Fruit fly (Drosophila melanogaster) whole organism, embryonic: ENCODE data around the gene CG17221.

Experiments
- Aef1 ChIP-seq: fragments of 200-800 bp; sonication (Bioruptor generic); IDR thresholded peaks from 3 replicates; pipeline ENCODE4 v1.3.6; 2022; ENCODE audit warnings: missing biosample characterization, missing genetic modification characterization
- Atf6 ChIP-seq: fragments of 200-800 bp; sonication (Bioruptor generic); IDR thresholded peaks from 2 replicates; pipeline ENCODE4 v1.3.6; 2022; ENCODE audit warnings: missing biosample characterization, missing genetic modification characterization
- Bgb ChIP-seq: fragments of 200-800 bp; sonication (Bioruptor generic); IDR thresholded peaks from 2 replicates; pipeline ENCODE4 v1.3.6; 2022; ENCODE audit warnings: missing biosample characterization, missing genetic modification characterization; ENCODE audit not compliant: partially characterized antibody
- C15 ChIP-seq: fragments of 200-800 bp; sonication (Bioruptor generic); IDR thresholded peaks from 3 replicates; pipeline ENCODE4 v1.3.6; 2022; ENCODE audit warnings: missing biosample characterization, missing genetic modification characterization
- CG10209 ChIP-seq: fragments of 200-800 bp; sonication (Bioruptor generic); optimal IDR thresholded peaks from 3 replicates; lab custom pipeline; 2017; ENCODE audit warnings: missing biosample characterization, mild to moderate bottlenecking, missing genetic modification characterization, missing genetic modification reagents
- CG12071 ChIP-seq: fragments of 200-800 bp; sonication (Bioruptor generic); optimal IDR thresholded peaks from 3 replicates; lab custom pipeline; 2018; ENCODE audit warnings: missing biosample characterization, mild to moderate bottlenecking, missing genetic modification characterization
- CG14050 ChIP-seq: fragments of 200-800 bp; sonication (Bioruptor generic); IDR thresholded peaks from 3 replicates; pipeline ENCODE4 v1.3.6; 2022; ENCODE audit warnings: missing biosample characterization, missing genetic modification characterization
- CG14710 ChIP-seq: fragments of 200-800 bp; sonication (Bioruptor generic); optimal IDR thresholded peaks from 3 replicates; lab custom pipeline; 2019; ENCODE audit warnings: missing biosample characterization, mild to moderate bottlenecking, missing genetic modification characterization, moderate library complexity
- CG15601 ChIP-seq: fragments of 200-800 bp; sonication (Bioruptor generic); optimal IDR thresholded peaks from 3 replicates; lab custom pipeline; 2019; ENCODE audit warnings: missing biosample characterization, mild to moderate bottlenecking, missing genetic modification characterization, moderate library complexity
- CG17328 ChIP-seq: fragments of 200-800 bp; sonication (Bioruptor generic); IDR thresholded peaks from 2 replicates; pipeline ENCODE4 v1.3.6; 2022; ENCODE audit warnings: missing biosample characterization, missing genetic modification characterization
- CG17912 ChIP-seq: fragments of 200-800 bp; sonication (Bioruptor generic); optimal IDR thresholded peaks from 2 replicates; lab custom pipeline; 2018; ENCODE audit warnings: missing biosample characterization, mild to moderate bottlenecking, missing genetic modification characterization
- CG2678 ChIP-seq: fragments of 200-800 bp; sonication (Bioruptor generic); optimal IDR thresholded peaks from 3 replicates; lab custom pipeline; 2019; ENCODE audit warnings: missing biosample characterization, mild to moderate bottlenecking, missing genetic modification characterization, moderate library complexity
- CG30403 ChIP-seq: fragments of 200-800 bp; sonication (Bioruptor generic); optimal IDR thresholded peaks from 3 replicates; lab custom pipeline; 2016; ENCODE audit warnings: missing biosample characterization, missing genetic modification characterization
- CG31224 ChIP-seq: fragments of 200-800 bp; sonication (Bioruptor generic); IDR thresholded peaks from 2 replicates; pipeline ENCODE4 v1.3.6; 2022; ENCODE audit warnings: missing biosample characterization, missing genetic modification characterization
- CG32772 ChIP-seq: fragments of 200-800 bp; sonication (Bioruptor generic); IDR thresholded peaks from 2 replicates; pipeline ENCODE4 v1.3.6; 2022; ENCODE audit warnings: missing biosample characterization, missing genetic modification characterization
- CG7556 ChIP-seq: fragments of 200-800 bp; sonication (Bioruptor generic); optimal IDR thresholded peaks from 2 replicates; lab custom pipeline; 2017; ENCODE audit warnings: missing biosample characterization, mild to moderate bottlenecking, missing genetic modification characterization
- CG7839 ChIP-seq: fragments of 200-800 bp; sonication (Bioruptor generic); optimal IDR thresholded peaks from 3 replicates; lab custom pipeline; 2018; ENCODE audit warnings: missing biosample characterization, mild to moderate bottlenecking, missing genetic modification characterization, moderate library complexity
- CG9215 ChIP-seq: fragments of 200-800 bp; sonication (Bioruptor generic); IDR thresholded peaks from 2 replicates; pipeline ENCODE4 v1.3.6; 2022; ENCODE audit warnings: missing biosample characterization, missing genetic modification characterization
- CG9876 ChIP-seq: fragments of 200-800 bp; sonication (Bioruptor generic); optimal IDR thresholded peaks from 2 replicates; lab custom pipeline; 2016; ENCODE audit warnings: missing biosample characterization, missing genetic modification characterization
- CG9932 ChIP-seq: fragments of 200-800 bp; sonication (Bioruptor generic); IDR thresholded peaks from 2 replicates; pipeline ENCODE4 v1.3.6; 2022; ENCODE audit warnings: missing biosample characterization, missing genetic modification characterization
- CrebB ChIP-seq: fragments of 200-800 bp; sonication (Bioruptor generic); optimal IDR thresholded peaks from 3 replicates; lab custom pipeline; 2018; ENCODE audit warnings: missing biosample characterization, mild to moderate bottlenecking, missing genetic modification characterization
- Deaf1 ChIP-seq: fragments of 200-800 bp; optimal IDR thresholded peaks from 3 replicates; lab custom pipeline; 2019; ENCODE audit warnings: missing biosample characterization, mild to moderate bottlenecking, missing genetic modification characterization, moderate library complexity
- Drgx ChIP-seq: fragments of 200-800 bp; sonication (Bioruptor generic); IDR thresholded peaks from 2 replicates; pipeline ENCODE4 v1.3.6; 2022; ENCODE audit warnings: missing biosample characterization, missing genetic modification characterization
- E2f2 ChIP-seq: fragments of 200-800 bp; sonication (Bioruptor generic); IDR thresholded peaks from 2 replicates; pipeline ENCODE4 v1.3.6; 2022; ENCODE audit warnings: missing biosample characterization, missing genetic modification characterization
- Fer3 ChIP-seq: fragments of 200-800 bp; sonication (Bioruptor generic); optimal IDR thresholded peaks from 2 replicates; lab custom pipeline; 2018; ENCODE audit warnings: missing biosample characterization, mild to moderate bottlenecking, missing genetic modification characterization, moderate library complexity
- HmgD ChIP-seq: fragments of 200-800 bp; sonication (Bioruptor generic); optimal IDR thresholded peaks from 3 replicates; lab custom pipeline; 2016; ENCODE audit warnings: missing biosample characterization, missing genetic modification characterization
- MBD-R2 ChIP-seq: fragments of 200-800 bp; sonication (Bioruptor generic); IDR thresholded peaks from 2 replicates; pipeline ENCODE4 v1.3.6; 2022; ENCODE audit warnings: missing biosample characterization, missing genetic modification characterization
- Ptx1 ChIP-seq: fragments of 200-800 bp; sonication (Bioruptor generic); IDR thresholded peaks from 2 replicates; pipeline ENCODE4 v1.3.6; 2022; ENCODE audit warnings: missing biosample characterization, missing genetic modification characterization
- Stat92E ChIP-seq, 3 experiments: fragments of >200 bp in 2 of 3; fragments of 200-800 bp in 1 of 3; sonication (Bioruptor generic) in 1 of 3; optimal IDR thresholded peaks; 2 replicates each; lab custom pipeline; 2017 to 2019; ENCODE audit warnings: missing biosample characterization in 3 of 3, missing genetic modification characterization in 3 of 3, mild to moderate bottlenecking in 1 of 3, moderate library complexity in 1 of 3
- Xrp1 ChIP-seq: fragments of 200-800 bp; sonication (Bioruptor generic); IDR thresholded peaks from 2 replicates; pipeline ENCODE4 v1.3.6; 2022; ENCODE audit warnings: missing biosample characterization, missing genetic modification characterization
- ara ChIP-seq: fragments of 200-800 bp; sonication (Bioruptor generic); IDR thresholded peaks from 2 replicates; pipeline ENCODE4 v1.3.6; 2022; ENCODE audit warnings: missing biosample characterization, missing genetic modification characterization
- bcd ChIP-seq: fragments of 200-800 bp; sonication (Bioruptor generic); optimal IDR thresholded peaks from 2 replicates; lab custom pipeline; 2017; ENCODE audit warnings: missing biosample characterization, mild to moderate bottlenecking, missing genetic modification characterization
- cas ChIP-seq: fragments of 200-800 bp; sonication (Bioruptor generic); IDR thresholded peaks from 2 replicates; pipeline ENCODE4 v1.3.6; 2022; ENCODE audit warnings: missing biosample characterization, missing genetic modification characterization
- caup ChIP-seq: fragments of 200-800 bp; sonication (Bioruptor generic); optimal IDR thresholded peaks from 3 replicates; lab custom pipeline; 2017; ENCODE audit warnings: missing biosample characterization, mild to moderate bottlenecking, missing genetic modification characterization, moderate library complexity; ENCODE audit not compliant: severe bottlenecking
- chn ChIP-seq: fragments of 200-800 bp; sonication (Bioruptor generic); optimal IDR thresholded peaks from 2 replicates; lab custom pipeline; 2016; ENCODE audit warnings: missing biosample characterization, missing genetic modification characterization
- ewg ChIP-seq: fragments of 200-800 bp; sonication (Bioruptor generic); optimal IDR thresholded peaks from 3 replicates; lab custom pipeline; 2017; ENCODE audit warnings: mild to moderate bottlenecking, missing biosample characterization, missing genetic modification reagents, missing genetic modification characterization
- grau ChIP-seq: fragments of 200-800 bp; optimal IDR thresholded peaks from 3 replicates; lab custom pipeline; 2019; ENCODE audit warnings: missing biosample characterization, mild to moderate bottlenecking, missing genetic modification characterization, moderate library complexity
- gt ChIP-seq: fragments of 200-800 bp; sonication (Bioruptor generic); IDR thresholded peaks from 2 replicates; pipeline ENCODE4 v1.3.6; 2022; ENCODE audit warnings: missing biosample characterization, missing genetic modification characterization
- ind ChIP-seq: fragments of 200-800 bp; sonication (Bioruptor generic); optimal IDR thresholded peaks from 3 replicates; lab custom pipeline; 2016; ENCODE audit warnings: missing biosample characterization, missing genetic modification characterization
- lilli ChIP-seq: fragments of 200-800 bp; sonication (Bioruptor generic); optimal IDR thresholded peaks from 3 replicates; lab custom pipeline; 2016; ENCODE audit warnings: missing biosample characterization, missing genetic modification characterization
- lmd ChIP-seq: fragments of 200-800 bp; sonication (Bioruptor generic); IDR thresholded peaks from 2 replicates; pipeline ENCODE4 v1.3.6; 2022; ENCODE audit warnings: missing biosample characterization, missing genetic modification characterization
- mirr ChIP-seq: fragments of 200-800 bp; sonication (Bioruptor generic); optimal IDR thresholded peaks from 3 replicates; lab custom pipeline; 2018; ENCODE audit warnings: missing biosample characterization, mild to moderate bottlenecking, missing genetic modification characterization
- nom ChIP-seq: fragments of 200-800 bp; sonication (Bioruptor generic); optimal IDR thresholded peaks from 2 replicates; lab custom pipeline; 2017; ENCODE audit warnings: missing biosample characterization, missing genetic modification characterization, mild to moderate bottlenecking, moderate library complexity, missing genetic modification reagents
- rib ChIP-seq: fragments of 200-800 bp; sonication (Bioruptor generic); IDR thresholded peaks from 2 replicates; pipeline ENCODE4 v1.3.6; 2022; ENCODE audit warnings: missing biosample characterization, missing genetic modification characterization
- sens ChIP-seq: fragments of 200-800 bp; sonication (Bioruptor generic); peaks from one replicate; lab custom pipeline; 2016; ENCODE audit warnings: missing biosample characterization, missing genetic modification characterization
- sr ChIP-seq: fragments of 200-800 bp; sonication (Bioruptor generic); IDR thresholded peaks from 3 replicates; pipeline ENCODE4 v1.3.6; 2022; ENCODE audit warnings: missing biosample characterization, missing genetic modification characterization
- sug ChIP-seq: fragments of 200-800 bp; optimal IDR thresholded peaks from 2 replicates; lab custom pipeline; 2019; ENCODE audit warnings: missing biosample characterization, mild to moderate bottlenecking, missing genetic modification characterization, moderate library complexity
- zf30C ChIP-seq: fragments of 200-800 bp; sonication (Bioruptor generic); optimal IDR thresholded peaks from 3 replicates; lab custom pipeline; 2018; ENCODE audit warnings: missing biosample characterization, mild to moderate bottlenecking, missing genetic modification characterization

The CG17221 gene

dm6 chr2L:3058772-3059623 is 19.2 kb downstream of the CG17221 start (continued):
- TF ChIP-seq nom (GFP tag; lab: Kevin White, UChicago) (no peak), CG9876 (GFP tag; lab: Kevin White, UChicago) (peak; percentile 3), Deaf1 (tag; lab: Kevin White, UChicago) (peak; percentile 25), rib (peak; percentile 16; the same call in 1 of the 2 replicates), CG17328 (GFP tag; lab: Robert Waterston, UW) (peak; percentile 34; the same call in 1 of the 2 replicates), MBD-R2 (GFP tag; lab: Robert Waterston, UW) (peak; percentile 7; the same call in 1 of the 2 replicates), CG30403 (GFP tag; lab: Kevin White, UChicago) (peak; percentile 56), sug (peak; percentile 61), CG9215 (GFP tag; lab: Robert Waterston, UW) (peak; percentile 44), CG14050 (peak; percentile 9; the same call in 1 of the 3 replicates), mirr (peak; percentile 40), HmgD (GFP tag; lab: Kevin White, UChicago) (no peak), CG14710 (tag; lab: Kevin White, UChicago) (no peak), CrebB (tag; lab: Kevin White, UChicago) (no peak), Fer3 (tag; lab: Kevin White, UChicago) (peak; percentile 30), chn (GFP tag; lab: Kevin White, UChicago) (peak; percentile 37), Stat92E (GFP tag; optimal IDR thresholded peaks at IDR 0.05; lab: Kevin White, UChicago) (no peak), gt (no peak), CG15601 (tag; lab: Kevin White, UChicago) (no peak), ara (0 out of 2 replicates have a peak, but pooled peaks have one; percentile 9), Atf6 (GFP tag; lab: Robert Waterston, UW) (peak; percentile 62), CG2678 (tag; lab: Kevin White, UChicago) (peak; percentile 37), cas (GFP tag; lab: Robert Waterston, UW) (0 out of 2 replicates have a peak, but pooled peaks have one; percentile 5), CG7556 (GFP tag; lab: Kevin White, UChicago) (peak; percentile 40), sr (GFP tag; lab: Robert Waterston, UW) (no peak), caup (peak; percentile 6), CG32772 (GFP tag; lab: Robert Waterston, UW) (peak; percentile 14; the same call in 1 of the 2 replicates), grau (peak; percentile 11), CG7839 (tag; lab: Kevin White, UChicago) (no peak), CG31224 (GFP tag; lab: Robert Waterston, UW) (no peak; the same call in 1 of the 2 replicates), CG10209 (GFP tag; lab: Kevin White, UChicago) (peak; percentile 21), ewg (GFP tag; lab: Kevin White, UChicago) (peak; percentile 86), Aef1 (GFP tag; lab: Robert Waterston, UW) (peak; percentile 46; the same call in 2 of the 3 replicates), Ptx1 (peak; percentile 62), zf30C (GFP tag; lab: Kevin White, UChicago) (peak; percentile 51), CG12071 (peak; percentile 25), lmd (GFP tag; lab: Robert Waterston, UW) (peak; percentile 60), lilli (GFP tag; lab: Kevin White, UChicago) (peak; percentile 64), bcd (GFP tag; lab: Kevin White, UChicago) (peak; percentile 21), Bgb (no peak), Xrp1 (peak; percentile 47), ind (GFP tag; lab: Kevin White, UChicago) (peak; percentile 5), CG17912 (no peak), CG9932 (GFP tag; lab: Robert Waterston, UW) (peak; percentile 74), Drgx (GFP tag; lab: Robert Waterston, UW) (0 out of 2 replicates have a peak, but pooled peaks have one; percentile 40), sens (GFP tag; lab: Kevin White, UChicago) (peak; percentile 15), C15 (no peak), E2f2 (GFP tag; lab: Robert Waterston, UW) (peak; percentile 43; the same call in 1 of the 2 replicates)
